Worm (Caenorhabditis elegans) whole organism, mixed stage, embryonic: ENCODE results near the gene str-106.

Source experiments
- M03D4.4 ChIP-seq: sonication (generic microtip); optimal IDR thresholded peaks from 2 replicates; lab custom pipeline; 2017; ENCODE audit warnings: mild to moderate bottlenecking, missing genetic modification characterization, missing compliant biosample characterization
- bed-3 ChIP-seq: fragments of 200-800 bp; sonication (Bioruptor generic); optimal IDR thresholded peaks from 3 replicates; lab custom pipeline; 2018; ENCODE audit warnings: mild to moderate bottlenecking, missing genetic modification characterization, moderate library complexity, missing compliant biosample characterization
- ceh-39 ChIP-seq: fragments of 150-350 bp; optimal IDR thresholded peaks from 2 replicates; lab custom pipeline; 2014; ENCODE audit warnings: missing biosample characterization, missing genetic modification characterization
- ceh-43 ChIP-seq: fragments of 200-800 bp; sonication (Bioruptor generic); optimal IDR thresholded peaks from 2 replicates; lab custom pipeline; 2018; ENCODE audit warnings: mild to moderate bottlenecking, missing genetic modification characterization, moderate library complexity, missing compliant biosample characterization
- ceh-83 ChIP-seq: fragments of 200-800 bp; sonication (Bioruptor generic); optimal IDR thresholded peaks from 2 replicates; lab custom pipeline; 2018; ENCODE audit warnings: mild to moderate bottlenecking, missing genetic modification characterization, missing compliant biosample characterization
- ces-1 ChIP-seq: fragments of 150-350 bp; optimal IDR thresholded peaks from 2 replicates; lab custom pipeline; 2014; ENCODE audit warnings: missing biosample characterization, missing genetic modification reagents, missing genetic modification characterization
- cnd-1 ChIP-seq: fragments of 200-800 bp; sonication (Bioruptor generic); optimal IDR thresholded peaks from 2 replicates; lab custom pipeline; 2018; ENCODE audit warnings: mild to moderate bottlenecking, missing genetic modification characterization, missing compliant biosample characterization
- drap-1 ChIP-seq: fragments of 200-800 bp; sonication (Bioruptor generic); optimal IDR thresholded peaks from 3 replicates; lab custom pipeline; 2018; ENCODE audit warnings: mild to moderate bottlenecking, missing genetic modification characterization, missing compliant biosample characterization
- elt-1 ChIP-seq: sonication (generic microtip); optimal IDR thresholded peaks from 2 replicates; lab custom pipeline; 2017; ENCODE audit warnings: missing genetic modification characterization, mild to moderate bottlenecking, missing compliant biosample characterization, antibody characterized with exemption, moderate library complexity, borderline replicate concordance; ENCODE audit not compliant: insufficient read depth
- elt-3 ChIP-seq: fragments of 150-350 bp; optimal IDR thresholded peaks from 2 replicates; lab custom pipeline; 2014; ENCODE audit warnings: missing biosample characterization, missing genetic modification characterization
- flh-1 ChIP-seq: fragments of 200-800 bp; sonication (Bioruptor generic); optimal IDR thresholded peaks from 2 replicates; lab custom pipeline; 2018; ENCODE audit warnings: mild to moderate bottlenecking, missing genetic modification characterization, moderate library complexity, missing compliant biosample characterization
- ham-2 ChIP-seq: fragments of 200-800 bp; sonication (Bioruptor generic); optimal IDR thresholded peaks from 2 replicates; lab custom pipeline; 2018; ENCODE audit warnings: mild to moderate bottlenecking, missing genetic modification characterization, missing compliant biosample characterization
- hlh-1 ChIP-seq: fragments of 150-350 bp; optimal IDR thresholded peaks from 2 replicates; lab custom pipeline; 2014; ENCODE audit warnings: missing biosample characterization, missing genetic modification reagents, missing genetic modification characterization
- lin-13 ChIP-seq: fragments of 150-350 bp; optimal IDR thresholded peaks from 2 replicates; lab custom pipeline; 2014; ENCODE audit warnings: missing biosample characterization, missing genetic modification characterization
- lin-32 ChIP-seq: fragments of 200-800 bp; sonication (Bioruptor generic); optimal IDR thresholded peaks from 2 replicates; lab custom pipeline; 2018; ENCODE audit warnings: mild to moderate bottlenecking, missing genetic modification characterization, missing compliant biosample characterization
- lsy-2 ChIP-seq: fragments of 150-350 bp; optimal IDR thresholded peaks from 2 replicates; lab custom pipeline; 2014; ENCODE audit warnings: missing biosample characterization, missing genetic modification characterization
- mab-5 ChIP-seq: fragments of 150-350 bp; optimal IDR thresholded peaks from 2 replicates; lab custom pipeline; 2014; ENCODE audit warnings: missing biosample characterization, missing genetic modification characterization
- mep-1 ChIP-seq: fragments of 150-350 bp; optimal IDR thresholded peaks from 2 replicates; lab custom pipeline; 2017; ENCODE audit warnings: missing biosample characterization, missing genetic modification reagents, missing genetic modification characterization, inconsistent platforms
- mls-2 ChIP-seq: sonication (generic microtip); optimal IDR thresholded peaks from 2 replicates; lab custom pipeline; 2016; ENCODE audit warnings: mild to moderate bottlenecking, missing genetic modification characterization, moderate library complexity, missing compliant biosample characterization
- nhr-12 ChIP-seq: fragments of 150-350 bp; optimal IDR thresholded peaks from 2 replicates; lab custom pipeline; 2014; ENCODE audit warnings: missing biosample characterization, missing genetic modification characterization
- nhr-2 ChIP-seq: fragments of 150-350 bp; optimal IDR thresholded peaks from 2 replicates; lab custom pipeline; 2014; ENCODE audit warnings: missing biosample characterization, missing genetic modification characterization
- nhr-237 ChIP-seq: fragments of 150-350 bp; optimal IDR thresholded peaks from 2 replicates; lab custom pipeline; 2014; ENCODE audit warnings: missing biosample characterization, missing genetic modification characterization
- nhr-76 ChIP-seq: sonication (generic microtip); optimal IDR thresholded peaks from 2 replicates; lab custom pipeline; 2017; ENCODE audit warnings: missing biosample characterization, missing genetic modification characterization
- pha-4 ChIP-seq: fragments of 150-350 bp; optimal IDR thresholded peaks from 2 replicates; lab custom pipeline; 2018; ENCODE audit warnings: missing biosample characterization, missing genetic modification reagents, missing genetic modification characterization
- sem-2 ChIP-seq: fragments of 200-800 bp; sonication (Bioruptor generic); optimal IDR thresholded peaks from 2 replicates; lab custom pipeline; 2018; ENCODE audit warnings: mild to moderate bottlenecking, missing genetic modification characterization, missing compliant biosample characterization
- unc-120 ChIP-seq: sonication (generic microtip); optimal IDR thresholded peaks from 2 replicates; lab custom pipeline; 2017; ENCODE audit warnings: missing genetic modification characterization, missing compliant biosample characterization; ENCODE audit not compliant: poor library complexity, severe bottlenecking
- unc-39 ChIP-seq: fragments of 150-350 bp; optimal IDR thresholded peaks from 2 replicates; lab custom pipeline; 2014; ENCODE audit warnings: missing biosample characterization, missing genetic modification characterization
- unc-62 ChIP-seq: fragments of 150-350 bp; optimal IDR thresholded peaks from 2 replicates; lab custom pipeline; 2014; ENCODE audit warnings: missing biosample characterization, missing genetic modification reagents, missing genetic modification characterization
- zip-8 ChIP-seq: fragments of 150-350 bp; optimal IDR thresholded peaks from 2 replicates; lab custom pipeline; 2014; ENCODE audit warnings: missing biosample characterization, missing genetic modification characterization

The str-106 gene

DNA sequence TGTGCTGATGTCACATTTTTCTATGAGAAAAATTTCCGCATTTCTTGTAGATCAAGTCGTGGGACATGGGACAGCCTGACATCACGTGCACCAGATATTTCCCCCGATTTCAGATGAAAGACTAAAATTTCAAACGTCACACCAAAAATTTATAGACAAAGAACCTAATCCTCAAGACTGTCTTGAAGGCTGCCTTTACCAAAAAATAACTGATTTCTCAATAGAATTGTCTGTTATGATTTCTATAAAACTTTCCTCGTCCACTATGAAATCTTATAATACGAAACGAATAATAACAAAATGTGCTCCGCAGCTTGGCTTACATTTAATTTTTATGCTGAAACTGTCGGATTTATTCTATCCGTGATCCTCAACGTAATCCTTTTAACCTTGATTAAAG lies at the start of gene str-106:
Gene str-106 (plus strand): TSS at position 301 of the 400 bp plus-strand sequence.
- TF ChIP-seq ham-2 (GFP tag; lab: Kevin White, UChicago), result no peak
- TF ChIP-seq mab-5 (tag; lab: Kevin White, UChicago), result no peak
- TF ChIP-seq ces-1, result no peak
- TF ChIP-seq unc-62 (GFP tag; lab: Kevin White, UChicago), result no peak
- TF ChIP-seq drap-1 (GFP tag; lab: Kevin White, UChicago), result no peak
- no peak for TF ChIP-seq ceh-43 (GFP tag; lab: Kevin White, UChicago)
- TF ChIP-seq zip-8, result no peak
- no peak for TF ChIP-seq lin-13 (tag; lab: Kevin White, UChicago)
- TF ChIP-seq hlh-1 (tag; lab: Kevin White, UChicago), result no peak
- TF ChIP-seq lsy-2 (tag; lab: Kevin White, UChicago), result no peak
- no peak for TF ChIP-seq nhr-12 (tag; lab: Kevin White, UChicago)
- TF ChIP-seq nhr-2 (tag; lab: Kevin White, UChicago), result no peak
- no peak for TF ChIP-seq ceh-83
- TF ChIP-seq nhr-237, result no peak
- TF ChIP-seq M03D4.4 (tag; lab: Kevin White, UChicago), result no peak
- no peak for TF ChIP-seq bed-3
- TF ChIP-seq elt-1 (tag; lab: Kevin White, UChicago), result no peak

- no peak for TF ChIP-seq hlh-1 (tag; lab: Kevin White, UChicago)
- no peak for TF ChIP-seq ceh-39 (tag; lab: Kevin White, UChicago)
- TF ChIP-seq M03D4.4 (tag; lab: Kevin White, UChicago), result no peak
- no peak for TF ChIP-seq pha-4 (tag; lab: Kevin White, UChicago)
- no peak for TF ChIP-seq lsy-2 (tag; lab: Kevin White, UChicago)
- TF ChIP-seq sem-2 (GFP tag; lab: Kevin White, UChicago), result no peak
- TF ChIP-seq nhr-76, result no peak
- TF ChIP-seq unc-39, result no peak
Observed at ce11 chrV:16131249-16131648, 49.2 kb upstream of the str-106 start, which contains the start of gene fbxa-142. Gene fbxa-142 (minus strand): TSS chrV:16131349.

ce11 chrV:16132215-16132614 lies 48.2 kb upstream of the str-106 start:
- no peak for TF ChIP-seq lin-32 (GFP tag; lab: Kevin White, UChicago)
- no peak for TF ChIP-seq zip-8
- no peak for TF ChIP-seq lin-13 (tag; lab: Kevin White, UChicago)
- TF ChIP-seq ham-2 (GFP tag; lab: Kevin White, UChicago), result no peak
- TF ChIP-seq nhr-237, result no peak
- TF ChIP-seq unc-39, result no peak
- no peak for TF ChIP-seq unc-120
- TF ChIP-seq mep-1 (tag; lab: Kevin White, UChicago), result no peak
- TF ChIP-seq bed-3, result no peak

DNA sequence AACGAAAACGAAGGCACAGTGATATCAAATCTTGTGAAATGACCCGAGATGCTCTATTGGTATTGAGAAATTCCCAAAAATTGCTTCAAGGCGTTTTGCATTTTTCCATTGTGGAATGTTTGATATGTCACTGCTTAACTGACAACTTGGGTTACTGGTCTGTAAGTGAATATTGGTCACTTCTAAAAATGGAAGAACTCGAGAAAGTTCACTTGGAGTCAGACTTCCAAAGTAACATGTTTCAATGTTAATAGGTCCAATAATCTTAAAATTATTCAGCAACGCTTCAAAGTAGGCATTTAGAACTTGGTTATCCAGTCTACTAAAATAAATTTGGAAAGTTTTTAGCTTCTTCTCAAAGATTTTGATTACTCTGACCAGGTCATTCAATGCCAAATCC lies 47.7 kb upstream of the str-106 start, which contains the start of gene fbxa-144:
Gene fbxa-144 (minus strand): TSS at position 101 of the 400 bp plus-strand sequence.
- no peak for TF ChIP-seq flh-1
- TF ChIP-seq ceh-39 (tag; lab: Kevin White, UChicago), result no peak
- TF ChIP-seq unc-39, result no peak
- TF ChIP-seq ces-1, result no peak
- TF ChIP-seq nhr-12 (tag; lab: Kevin White, UChicago), result no peak
- TF ChIP-seq mep-1 (tag; lab: Kevin White, UChicago), result no peak
- TF ChIP-seq elt-3, result no peak

DNA sequence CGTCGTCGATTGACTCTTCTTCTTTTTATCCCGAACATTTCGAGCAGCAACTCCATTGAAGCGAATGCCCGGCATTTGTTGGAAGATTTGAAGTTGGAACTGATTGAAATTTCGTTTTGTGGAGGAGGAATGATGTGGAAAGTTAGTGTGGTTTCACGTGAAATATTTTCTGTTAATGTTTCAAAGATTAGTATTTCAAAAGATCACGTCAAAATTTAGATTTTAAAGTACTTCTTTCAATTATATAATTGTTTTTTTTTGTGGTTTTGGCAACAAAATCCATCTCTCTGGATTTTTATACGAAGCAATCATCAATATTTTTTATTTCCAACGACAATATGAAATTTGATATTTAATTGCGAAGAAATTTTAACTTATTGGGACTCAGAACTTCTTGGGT lies 43.4 kb upstream of the str-106 start, which contains the start of gene F44G3.7:
Gene F44G3.7 (minus strand): TSS at position 101 of the 400 bp plus-strand sequence.
- no peak for TF ChIP-seq mep-1 (tag; lab: Kevin White, UChicago)
- no peak for TF ChIP-seq nhr-76
- TF ChIP-seq mls-2 (tag; lab: Kevin White, UChicago), result no peak
- no peak for TF ChIP-seq cnd-1
- no peak for TF ChIP-seq lsy-2 (tag; lab: Kevin White, UChicago)
- TF ChIP-seq sem-2 (GFP tag; lab: Kevin White, UChicago), result no peak

ce11 chrV:16139529-16139928 lies 40.9 kb upstream of the str-106 start, which contains the start of gene clc-11:
Gene clc-11 (minus strand): TSS chrV:16139629.
- TF ChIP-seq zip-8, result no peak
- TF ChIP-seq nhr-76, result no peak
- no peak for TF ChIP-seq mls-2 (tag; lab: Kevin White, UChicago)
